Worm (Caenorhabditis elegans) whole organism, early embryonic: Measurements from ENCODE around the gene cyp-34A2.

Source experiments
- F13C5.2 ChIP-seq: sonication (generic microtip); optimal IDR thresholded peaks from 2 replicates; lab custom pipeline; 2017; ENCODE audit warnings: mild to moderate bottlenecking, missing genetic modification characterization, inconsistent platforms, missing compliant biosample characterization
- ama-1 ChIP-seq: fragments of 150-350 bp; optimal IDR thresholded peaks from 2 replicates; lab custom pipeline; 2014
- ceh-13 ChIP-seq: fragments of 200-800 bp; sonication (Bioruptor generic); optimal IDR thresholded peaks from 2 replicates; lab custom pipeline; 2018; ENCODE audit warnings: mild to moderate bottlenecking, missing genetic modification characterization, missing compliant biosample characterization
- ceh-36 ChIP-seq: sonication (generic microtip); optimal IDR thresholded peaks from 2 replicates; lab custom pipeline; 2016; ENCODE audit warnings: missing genetic modification characterization, inconsistent platforms, missing compliant biosample characterization
- ets-7 ChIP-seq: sonication (generic microtip); optimal IDR thresholded peaks from 2 replicates; lab custom pipeline; 2016; ENCODE audit warnings: missing genotype, missing genetic modification characterization, missing compliant biosample characterization
- flt-1 ChIP-seq: fragments of 200-800 bp; sonication (Bioruptor generic); IDR thresholded peaks from 2 replicates; pipeline ENCODE4 v1.3.6; 2022; ENCODE audit warnings: missing genetic modification characterization, missing compliant biosample characterization
- hmbx-1 ChIP-seq: sonication (generic microtip); optimal IDR thresholded peaks from 2 replicates; lab custom pipeline; 2016; ENCODE audit warnings: mild to moderate bottlenecking, missing genetic modification characterization, missing compliant biosample characterization
- scrt-1 ChIP-seq: fragments of 200-800 bp; sonication (Bioruptor generic); IDR thresholded peaks from 2 replicates; pipeline ENCODE4 v1.3.6; 2022; ENCODE audit warnings: missing genetic modification characterization, missing compliant biosample characterization
- tra-4 ChIP-seq: sonication (generic microtip); optimal IDR thresholded peaks from 2 replicates; lab custom pipeline; 2017; ENCODE audit warnings: missing genetic modification characterization, missing compliant biosample characterization

DNA sequence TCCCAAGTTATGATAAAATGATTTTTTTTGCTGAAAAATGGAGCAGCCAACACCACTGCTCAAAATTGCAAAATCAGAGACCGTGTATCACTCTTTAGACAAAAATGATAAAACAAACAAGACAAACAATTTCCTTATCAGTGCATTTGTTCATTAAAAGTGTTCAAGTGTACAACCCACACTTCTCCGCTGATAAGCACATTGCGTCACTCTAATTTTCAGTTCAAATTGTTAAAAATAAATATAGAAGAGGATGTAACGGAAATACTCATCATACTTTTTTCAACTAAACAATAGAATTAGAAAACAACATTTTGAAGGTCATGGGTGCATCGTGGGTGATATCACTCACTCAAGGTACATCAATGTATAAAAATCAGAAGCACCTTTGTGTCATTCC, 27.7 kb upstream of the cyp-34A2 start, which contains the start of gene nhr-291:
- TF ChIP-seq tra-4 (tag; lab: Kevin White, UChicago) (no peak), ama-1 (lab: Kevin White, UChicago) (no peak), ceh-13 (GFP tag; lab: Kevin White, UChicago) (no peak), ceh-36 (tag; lab: Kevin White, UChicago) (no peak), flt-1 (GFP tag; lab: Robert Waterston, UW) (no peak), F13C5.2 (tag; lab: Kevin White, UChicago) (no peak), ets-7 (tag; lab: Kevin White, UChicago) (no peak), hmbx-1 (tag; lab: Kevin White, UChicago) (no peak), scrt-1 (GFP tag; lab: Robert Waterston, UW) (no peak)
